Worm (Caenorhabditis elegans) whole organism, young adult: ENCODE results near the gene flp-15.

ENCODE experiments used
- F10E7.11 ChIP-seq: sonication (generic microtip); optimal IDR thresholded peaks from 2 replicates; lab custom pipeline; 2017; ENCODE audit warnings: mild to moderate bottlenecking, missing genetic modification characterization, moderate library complexity, missing compliant biosample characterization
- F22D6.2 ChIP-seq: sonication (generic microtip); optimal IDR thresholded peaks from 2 replicates; lab custom pipeline; 2016; ENCODE audit warnings: mild to moderate bottlenecking, missing genetic modification characterization, missing compliant biosample characterization
- F33H1.4 ChIP-seq: fragments of 200-800 bp; sonication (Bioruptor generic); IDR thresholded peaks from 2 replicates; pipeline ENCODE4 v1.3.6; 2022; ENCODE audit warnings: missing genetic modification reagents, missing genetic modification characterization, missing compliant biosample characterization
- F49E8.2 ChIP-seq: sonication (generic microtip); optimal IDR thresholded peaks from 3 replicates; lab custom pipeline; 2017; ENCODE audit warnings: missing genetic modification characterization, mild to moderate bottlenecking, missing compliant biosample characterization, antibody characterized with exemption, moderate library complexity; ENCODE audit not compliant: insufficient read depth
- F55B11.4 ChIP-seq: sonication (generic microtip); optimal IDR thresholded peaks from 2 replicates; lab custom pipeline; 2016; ENCODE audit warnings: missing compliant biosample characterization, missing genetic modification characterization, borderline replicate concordance; ENCODE audit not compliant: insufficient read depth
- F57A8.1 ChIP-seq: fragments of 200-800 bp; sonication (Bioruptor generic); optimal IDR thresholded peaks from 2 replicates; lab custom pipeline; 2018; ENCODE audit warnings: mild to moderate bottlenecking, missing genetic modification characterization, moderate library complexity, missing compliant biosample characterization
- F57C9.4 ChIP-seq: sonication (generic microtip); optimal IDR thresholded peaks from 2 replicates; lab custom pipeline; 2017; ENCODE audit warnings: mild to moderate bottlenecking, missing genetic modification characterization, missing compliant biosample characterization
- aptf-2 ChIP-seq: fragments of 200-800 bp; sonication (Bioruptor generic); conservative IDR thresholded peaks from 2 replicates; pipeline ENCODE4 v1.3.6; 2022; ENCODE audit warnings: missing genetic modification reagents, missing genetic modification characterization, missing compliant biosample characterization
- atf-7 ChIP-seq: sonication (generic microtip); optimal IDR thresholded peaks from 2 replicates; lab custom pipeline; 2017; ENCODE audit warnings: mild to moderate bottlenecking, missing genetic modification characterization, missing compliant biosample characterization
- attf-6 ChIP-seq: fragments of 200-800 bp; sonication (Bioruptor generic); IDR thresholded peaks from 2 replicates; pipeline ENCODE4 v1.3.6; 2022; ENCODE audit warnings: missing genetic modification reagents, missing genetic modification characterization, missing compliant biosample characterization
- bed-2 ChIP-seq: fragments of 200-800 bp; sonication (Bioruptor generic); IDR thresholded peaks from 2 replicates; pipeline ENCODE4 v1.3.6; 2022; ENCODE audit warnings: missing genetic modification reagents, missing genetic modification characterization, missing compliant biosample characterization
- ceh-100 ChIP-seq: fragments of 200-800 bp; sonication (Bioruptor generic); IDR thresholded peaks from 2 replicates; pipeline ENCODE4 v1.3.6; 2022; ENCODE audit warnings: missing genetic modification reagents, missing genetic modification characterization, missing compliant biosample characterization
- ceh-27 ChIP-seq: fragments of 200-800 bp; sonication (Bioruptor generic); optimal IDR thresholded peaks from 2 replicates; lab custom pipeline; 2018; ENCODE audit warnings: mild to moderate bottlenecking, missing genetic modification characterization, moderate library complexity, missing compliant biosample characterization
- chd-7 ChIP-seq: sonication (generic microtip); optimal IDR thresholded peaks from 2 replicates; lab custom pipeline; 2016; ENCODE audit warnings: mild to moderate bottlenecking, missing genetic modification characterization, moderate library complexity, missing compliant biosample characterization
- dox-1 ChIP-seq: fragments of 200-800 bp; sonication (Bioruptor generic); IDR thresholded peaks from 2 replicates; pipeline ENCODE4 v1.3.6; 2022; ENCODE audit warnings: missing genetic modification reagents, missing genetic modification characterization, missing compliant biosample characterization
- dpff-1 ChIP-seq: sonication (generic microtip); optimal IDR thresholded peaks from 2 replicates; lab custom pipeline; 2017; ENCODE audit warnings: mild to moderate bottlenecking, missing genetic modification characterization, missing compliant biosample characterization
- dpl-1 ChIP-seq: fragments of 150-350 bp; optimal IDR thresholded peaks from 2 replicates; lab custom pipeline; 2014; ENCODE audit warnings: missing biosample characterization, missing genetic modification reagents, missing genetic modification characterization
- efl-1 ChIP-seq: fragments of 150-350 bp; optimal IDR thresholded peaks from 2 replicates; lab custom pipeline; 2014; ENCODE audit warnings: missing biosample characterization, missing genetic modification reagents, missing genetic modification characterization
- egrh-3 ChIP-seq: fragments of 200-800 bp; sonication (Bioruptor generic); IDR thresholded peaks from 2 replicates; pipeline ENCODE4 v1.3.6; 2022; ENCODE audit warnings: missing genetic modification reagents, missing genetic modification characterization, missing compliant biosample characterization
- gei-17 ChIP-seq: fragments of 200-800 bp; sonication (Bioruptor generic); optimal IDR thresholded peaks from 2 replicates; lab custom pipeline; 2018; ENCODE audit warnings: mild to moderate bottlenecking, missing genetic modification characterization, missing compliant biosample characterization
- hmg-1.2 ChIP-seq: fragments of 200-800 bp; sonication (Bioruptor generic); IDR thresholded peaks from 2 replicates; pipeline ENCODE4 v1.3.6; 2022; ENCODE audit warnings: missing genetic modification reagents, missing genetic modification characterization, missing compliant biosample characterization
- let-526 ChIP-seq: fragments of 200-800 bp; sonication (Bioruptor generic); IDR thresholded peaks from 2 replicates; pipeline ENCODE4 v1.3.6; 2022; ENCODE audit warnings: missing genetic modification reagents, missing genetic modification characterization, missing compliant biosample characterization
- lir-1 ChIP-seq: fragments of 200-800 bp; sonication (Bioruptor generic); conservative IDR thresholded peaks from 2 replicates; pipeline ENCODE4 v1.3.6; 2022; ENCODE audit warnings: missing genetic modification reagents, missing genetic modification characterization, missing compliant biosample characterization
- lsy-27 ChIP-seq: sonication (generic microtip); optimal IDR thresholded peaks from 2 replicates; lab custom pipeline; 2017; ENCODE audit warnings: missing genetic modification characterization, mild to moderate bottlenecking, missing compliant biosample characterization, antibody characterized with exemption, missing genotype, borderline replicate concordance; ENCODE audit not compliant: insufficient read depth
- madf-3 ChIP-seq: fragments of 200-800 bp; sonication (Bioruptor generic); IDR thresholded peaks from 2 replicates; pipeline ENCODE4 v1.3.6; 2022; ENCODE audit warnings: missing genetic modification reagents, missing genetic modification characterization, missing compliant biosample characterization
- madf-6 ChIP-seq: fragments of 200-800 bp; sonication (Bioruptor generic); IDR thresholded peaks from 2 replicates; pipeline ENCODE4 v1.3.6; 2022; ENCODE audit warnings: missing genetic modification reagents, missing genetic modification characterization, missing compliant biosample characterization
- madf-8 ChIP-seq: fragments of 200-800 bp; sonication (Bioruptor generic); conservative IDR thresholded peaks from 2 replicates; pipeline ENCODE4 v1.3.6; 2022; ENCODE audit warnings: missing genetic modification reagents, missing genetic modification characterization, missing compliant biosample characterization
- mel-28 ChIP-seq: sonication (generic microtip); optimal IDR thresholded peaks from 2 replicates; lab custom pipeline; 2016; ENCODE audit warnings: borderline replicate concordance, mild to moderate bottlenecking, missing genetic modification characterization, missing compliant biosample characterization
- nhr-27 ChIP-seq: fragments of 200-800 bp; sonication (Bioruptor generic); optimal IDR thresholded peaks from 2 replicates; lab custom pipeline; 2018; ENCODE audit warnings: mild to moderate bottlenecking, missing genetic modification characterization, moderate library complexity, missing compliant biosample characterization
- nhr-80 ChIP-seq: sonication (generic microtip); optimal IDR thresholded peaks from 2 replicates; lab custom pipeline; 2016; ENCODE audit warnings: missing genetic modification characterization, missing compliant biosample characterization
- pbrm-1 ChIP-seq: fragments of 200-800 bp; sonication (Bioruptor generic); IDR thresholded peaks from 2 replicates; pipeline ENCODE4 v1.3.6; 2022; ENCODE audit warnings: missing genetic modification reagents, missing genetic modification characterization, missing compliant biosample characterization
- pha-4 ChIP-seq: fragments of 150-350 bp; sonication (generic microtip); optimal IDR thresholded peaks from 2 replicates; lab custom pipeline; 2014; ENCODE audit warnings: missing biosample characterization, missing genetic modification reagents, missing genetic modification characterization
- rec-8 ChIP-seq, 2 experiments: sonication (generic microtip); optimal IDR thresholded peaks; 2 replicates each; lab custom pipeline; 2016; ENCODE audit warnings: mild to moderate bottlenecking in 2 of 2, missing genetic modification characterization in 2 of 2, missing genetic modification reagents in 2 of 2, missing genotype in 2 of 2, missing biosample characterization in 1 of 2, missing compliant biosample characterization in 1 of 2, moderate library complexity in 1 of 2
- repo-1 ChIP-seq: sonication (generic microtip); optimal IDR thresholded peaks from 2 replicates; lab custom pipeline; 2017; ENCODE audit warnings: mild to moderate bottlenecking, missing genetic modification characterization, missing compliant biosample characterization
- snpc-1.3 ChIP-seq: sonication (generic microtip); optimal IDR thresholded peaks from 2 replicates; lab custom pipeline; 2017; ENCODE audit warnings: missing genetic modification characterization, mild to moderate bottlenecking, missing compliant biosample characterization, antibody characterized with exemption, moderate library complexity, missing genotype, missing genetic modification reagents; ENCODE audit not compliant: insufficient read depth
- snpc-3.4 ChIP-seq: sonication (generic microtip); optimal IDR thresholded peaks from 2 replicates; lab custom pipeline; 2017; ENCODE audit warnings: missing genetic modification characterization, mild to moderate bottlenecking, missing compliant biosample characterization, antibody characterized with exemption, moderate library complexity, missing genotype, missing genetic modification reagents
- tlf-1 ChIP-seq: fragments of 200-800 bp; sonication (Bioruptor generic); optimal IDR thresholded peaks from 2 replicates; lab custom pipeline; 2018; ENCODE audit warnings: mild to moderate bottlenecking, missing genetic modification characterization, missing compliant biosample characterization
- zfh-2 ChIP-seq: fragments of 200-800 bp; sonication (Bioruptor generic); conservative IDR thresholded peaks from 2 replicates; pipeline ENCODE4 v1.3.6; 2022; ENCODE audit warnings: missing genetic modification reagents, missing genetic modification characterization, missing compliant biosample characterization
- ztf-18 ChIP-seq: sonication (generic microtip); optimal IDR thresholded peaks from 2 replicates; lab custom pipeline; 2016; ENCODE audit warnings: missing genotype, mild to moderate bottlenecking, missing genetic modification characterization, missing compliant biosample characterization
- ztf-26 ChIP-seq: sonication (generic microtip); optimal IDR thresholded peaks from 2 replicates; lab custom pipeline; 2017; ENCODE audit warnings: missing genetic modification characterization, missing compliant biosample characterization
- ztf-3 ChIP-seq: fragments of 200-800 bp; sonication (Bioruptor generic); optimal IDR thresholded peaks from 2 replicates; lab custom pipeline; 2018; ENCODE audit warnings: mild to moderate bottlenecking, missing genetic modification characterization, missing compliant biosample characterization
- ztf-6 ChIP-seq: fragments of 200-800 bp; sonication (Bioruptor generic); IDR thresholded peaks from 2 replicates; pipeline ENCODE4 v1.3.6; 2022; ENCODE audit warnings: missing genetic modification reagents, missing genetic modification characterization, missing compliant biosample characterization

Gene flp-15

DNA sequence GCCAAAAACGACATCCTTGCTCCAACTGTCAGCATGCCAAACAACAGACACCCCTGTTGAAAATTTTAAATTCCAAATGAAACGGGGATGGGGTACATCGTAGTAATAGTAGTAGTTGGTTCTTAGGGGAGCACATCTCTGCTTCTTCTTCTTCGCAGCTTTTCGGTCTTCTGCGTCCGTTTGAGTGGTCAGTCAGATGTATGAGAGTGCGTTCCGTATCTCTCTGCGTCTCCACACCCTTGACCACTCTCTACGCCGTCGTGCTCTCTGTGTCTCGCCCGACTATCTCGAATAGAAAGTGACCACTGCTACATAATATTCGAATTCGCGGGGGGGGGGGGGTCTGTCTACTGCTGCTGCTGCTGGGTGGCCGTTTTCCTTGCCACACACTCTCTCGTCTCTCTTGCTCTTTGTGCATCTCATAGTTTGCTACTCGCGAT, 45.2 kb upstream of the flp-15 start:
- TF ChIP-seq ceh-100 (GFP tag; lab: Robert Waterston, UW) (no peak), dox-1 (0 out of 2 replicates have a peak, but pooled peaks have one; percentile 39), snpc-3.4 (tag; lab: Kevin White, UChicago) (no peak), atf-7 (tag; lab: Kevin White, UChicago) (no peak), zfh-2 (GFP tag; lab: Robert Waterston, UW) (peak; percentile 91), ztf-3 (GFP tag; lab: Kevin White, UChicago) (no peak), F10E7.11 (no peak), nhr-80 (tag; lab: Kevin White, UChicago) (peak; percentile 20), snpc-1.3 (tag; lab: Kevin White, UChicago) (no peak), nhr-27 (tag; lab: Kevin White, UChicago) (no peak), repo-1 (no peak), egrh-3 (0 out of 2 replicates have a peak, but pooled peaks have one; percentile 19), lir-1 (GFP tag; lab: Robert Waterston, UW) (no peak), pha-4 (tag; lab: Kevin White, UChicago) (no peak), hmg-1.2 (GFP tag; lab: Robert Waterston, UW) (peak; percentile 84), bed-2 (no peak), pbrm-1 (0 out of 2 replicates have a peak, but pooled peaks have one; percentile 28), F33H1.4 (GFP tag; lab: Robert Waterston, UW) (no peak), madf-3 (no peak), chd-7 (tag; lab: Kevin White, UChicago) (no peak)
- TF ChIP-seq, all 124 proteins: peak for 6

DNA sequence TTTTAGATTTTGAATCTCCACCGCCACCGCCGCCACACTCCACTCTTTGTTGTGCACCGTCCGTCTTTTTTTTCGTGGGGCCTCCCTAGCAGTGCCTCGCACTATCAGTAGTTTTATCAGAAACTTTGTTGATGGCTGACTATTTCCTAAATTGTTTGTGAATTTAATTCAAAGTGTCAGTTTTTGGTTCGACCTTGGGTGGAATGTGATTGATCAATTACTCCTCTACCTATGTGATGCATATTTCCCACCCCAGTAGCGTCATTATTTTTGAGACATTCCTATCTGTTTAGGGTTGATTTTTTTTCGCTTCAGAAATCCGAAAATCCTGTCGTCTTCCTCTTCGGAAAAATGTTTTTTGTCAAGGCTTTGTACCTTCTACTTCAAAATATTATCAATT, 43.0 kb upstream of the flp-15 start:
- TF ChIP-seq lsy-27 (tag; lab: Kevin White, UChicago), result no peak
- TF ChIP-seq repo-1, result no peak
- no peak for TF ChIP-seq let-526 (GFP tag; lab: Robert Waterston, UW)
- no peak for TF ChIP-seq rec-8 (tag; optimal IDR thresholded peaks at IDR 0.05; lab: Kevin White, UChicago)
- no peak for TF ChIP-seq ztf-3 (GFP tag; lab: Kevin White, UChicago)
- no peak for TF ChIP-seq madf-8 (GFP tag; lab: Robert Waterston, UW)
- TF ChIP-seq F57C9.4 (tag; lab: Kevin White, UChicago), result no peak
- no peak for TF ChIP-seq ztf-6
- TF ChIP-seq F49E8.2 (tag; lab: Kevin White, UChicago), result no peak
- no peak for TF ChIP-seq F57A8.1 (GFP tag; lab: Kevin White, UChicago)
- no peak for TF ChIP-seq ztf-18 (tag; lab: Kevin White, UChicago)
- TF ChIP-seq F55B11.4 (tag; lab: Kevin White, UChicago), result no peak
- TF ChIP-seq tlf-1 (GFP tag; lab: Kevin White, UChicago), result no peak
- no peak for TF ChIP-seq attf-6
- TF ChIP-seq efl-1, result no peak
- TF ChIP-seq madf-6 (GFP tag; lab: Robert Waterston, UW), result no peak
- no peak for TF ChIP-seq F22D6.2 (tag; lab: Kevin White, UChicago)
- no peak for TF ChIP-seq aptf-2

DNA sequence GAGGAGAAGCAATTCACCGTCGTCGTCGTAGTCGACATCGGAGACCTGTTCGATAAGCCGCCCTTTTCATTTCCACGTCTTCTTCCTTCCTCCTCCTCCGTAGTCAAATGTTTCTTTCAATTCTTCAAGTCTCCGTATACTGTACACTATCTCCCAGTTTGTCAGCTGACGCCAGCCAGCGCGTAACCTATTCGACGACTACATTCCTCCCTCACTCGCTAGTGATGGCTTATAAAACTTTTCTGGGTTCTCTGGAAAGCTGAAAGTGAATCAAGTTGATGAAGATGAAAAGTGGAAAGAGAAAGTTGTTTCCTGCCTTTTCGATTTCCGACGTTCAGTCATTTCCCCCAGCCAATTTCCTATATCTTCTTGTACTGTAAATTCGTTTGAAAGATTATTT, 41.5 kb upstream of the flp-15 start:
- TF ChIP-seq dpff-1 (no peak), mel-28 (tag; lab: Kevin White, UChicago) (no peak), ztf-26 (tag; lab: Kevin White, UChicago) (peak; percentile 8), dpl-1 (GFP tag; lab: Kevin White, UChicago) (no peak), gei-17 (GFP tag; lab: Kevin White, UChicago) (no peak), ceh-27 (GFP tag; lab: Kevin White, UChicago) (no peak)
- TF ChIP-seq, all 124 proteins: peak for 1
